Worm (Caenorhabditis elegans): Measurements from ENCODE around the gene C34D4.2.
A peak's percentile ranks its signal among the peaks of the same experiment; 100 is the strongest.

Gene C34D4.2

DNA sequence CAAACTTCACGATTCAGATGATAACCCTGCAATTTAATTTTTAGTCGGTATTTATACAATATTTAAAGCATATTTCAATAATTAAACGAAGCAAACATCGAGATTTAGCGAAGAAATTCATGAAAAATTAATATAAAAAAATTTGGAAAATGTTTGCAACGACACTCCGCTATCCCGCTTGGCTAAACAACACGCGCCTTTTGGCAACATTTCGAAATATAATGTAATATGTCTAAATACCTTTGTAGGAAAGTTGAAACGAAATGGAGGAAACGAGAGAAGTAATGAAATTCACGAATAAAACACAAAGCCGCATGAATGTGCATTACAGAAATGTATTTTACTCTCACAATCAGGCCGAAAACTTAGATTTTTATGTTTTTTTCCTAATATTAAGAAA, 11.3 kb downstream of the C34D4.2 start, which contains the start of gene rpc-1 (continued):
- no peak for TF ChIP-seq jun-1 (tag; optimal IDR thresholded peaks at IDR 0.05)
- peak; percentile 40 for TF ChIP-seq blmp-1 (tag; optimal IDR thresholded peaks at IDR 0.05)
- TF ChIP-seq nhr-90 (tag; optimal IDR thresholded peaks at IDR 0.05; ENCODE audit: poor library complexity) = peak; percentile 5
- TF ChIP-seq dpl-1 (GFP tag; optimal IDR thresholded peaks at IDR 0.05) = peak; percentile 55 to 80 (median 76)
- TF ChIP-seq dsc-1 (tag; optimal IDR thresholded peaks at IDR 0.05) = no peak
- no peak for TF ChIP-seq unc-86 (tag; optimal IDR thresholded peaks at IDR 0.05)
- no peak for TF ChIP-seq nhr-12 (tag; optimal IDR thresholded peaks at IDR 0.05)
- peak; percentile 58 for TF ChIP-seq skn-1 (tag; optimal IDR thresholded peaks at IDR 0.05)
- TF ChIP-seq nhr-20 (tag; optimal IDR thresholded peaks at IDR 0.05) = peak; percentile 39
- TF ChIP-seq lin-35 (GFP tag; optimal IDR thresholded peaks at IDR 0.05) = peak; percentile 47 to 90
- no peak for TF ChIP-seq grh-1 (GFP tag; IDR thresholded peaks at IDR 0.05)
- no peak for TF ChIP-seq ceh-63 (GFP tag; optimal IDR thresholded peaks at IDR 0.05)
- TF ChIP-seq lsy-2 (tag; optimal IDR thresholded peaks at IDR 0.05) = peak; percentile 22 to 75
- peak; percentile 46 for TF ChIP-seq nhr-47 (tag; optimal IDR thresholded peaks at IDR 0.05)
- TF ChIP-seq ceh-82 (tag; optimal IDR thresholded peaks at IDR 0.05) = peak; percentile 8 to 43 (median 39)

DNA sequence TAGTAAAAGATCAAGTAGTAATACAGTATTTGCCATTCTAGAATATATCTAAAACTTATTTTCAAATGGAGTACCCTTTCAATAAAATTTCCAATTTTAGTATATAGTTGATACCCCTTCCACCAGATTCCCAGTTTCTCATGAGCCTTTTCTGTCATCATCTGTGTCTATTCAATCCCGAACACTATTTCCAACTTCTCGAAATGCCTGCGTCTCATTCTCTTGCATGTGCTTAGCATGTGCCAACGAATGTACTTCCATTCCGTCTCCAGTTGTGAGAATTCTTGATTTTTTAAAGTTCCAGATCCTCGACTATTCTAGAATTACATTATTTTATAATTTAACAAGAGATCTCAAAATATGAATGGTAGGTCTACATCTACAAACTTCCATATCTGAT, 12.1 kb downstream of the C34D4.2 start, which contains the start of gene C42D4.18:
C42D4.18 (plus strand) TSS at position 231 of the 400 bp plus-strand sequence.
- TF ChIP-seq mdl-1 (tag; optimal IDR thresholded peaks at IDR 0.05) (peak in 1 of 2 experiments; percentile 29), hpl-2 (GFP tag; optimal IDR thresholded peaks at IDR 0.05) (no peak), C16A3.4 (tag; optimal IDR thresholded peaks at IDR 0.05) (no peak), lsy-2 (tag; optimal IDR thresholded peaks at IDR 0.05) (peak; percentile 36 to 44), nhr-12 (tag; optimal IDR thresholded peaks at IDR 0.05) (no peak), lir-3 (tag; optimal IDR thresholded peaks at IDR 0.05; ENCODE audit: poor library complexity) (peak; percentile 7), nhr-77 (tag; optimal IDR thresholded peaks at IDR 0.05) (no peak), tlp-1 (tag; optimal IDR thresholded peaks at IDR 0.05) (no peak), lin-15B (tag; optimal IDR thresholded peaks at IDR 0.05) (no peak), dpl-1 (GFP tag; optimal IDR thresholded peaks at IDR 0.05) (peak; percentile 8 to 27 (median 13)), nhr-47 (tag; optimal IDR thresholded peaks at IDR 0.05) (peak; percentile 38), unc-62 (GFP tag; optimal IDR thresholded peaks at IDR 0.05) (no peak), efl-1 (optimal IDR thresholded peaks at IDR 0.05) (peak; percentile 65 to 73), efl-1 (GFP tag; optimal IDR thresholded peaks at IDR 0.05 in 1 of 2) (peak in 1 of 2 experiments; percentile 82), alr-1 (tag; optimal IDR thresholded peaks at IDR 0.05; ENCODE audit: borderline replicate concordance) (no peak), mef-2 (tag; optimal IDR thresholded peaks at IDR 0.05) (no peak), nhr-237 (tag; optimal IDR thresholded peaks at IDR 0.05) (no peak), fkh-8 (tag; optimal IDR thresholded peaks at IDR 0.05) (peak; percentile 37), ztf-11 (tag; optimal IDR thresholded peaks at IDR 0.05) (no peak), F16B12.6 (tag; optimal IDR thresholded peaks at IDR 0.05) (peak; percentile 16), Y116A8C.19 (tag; optimal IDR thresholded peaks at IDR 0.05; ENCODE audit: borderline replicate concordance) (no peak), nhr-85 (tag) (peak; percentile 44), nhr-11 (tag; optimal IDR thresholded peaks at IDR 0.05) (no peak), irx-1 (tag; optimal IDR thresholded peaks at IDR 0.05) (no peak), egl-27 (tag; optimal IDR thresholded peaks at IDR 0.05) (no peak), hlh-4 (tag; optimal IDR thresholded peaks at IDR 0.05) (no peak), rnt-1 (tag; optimal IDR thresholded peaks at IDR 0.05) (peak; percentile 38), nhr-71 (tag; optimal IDR thresholded peaks at IDR 0.05) (peak; percentile 57), dsc-1 (tag; optimal IDR thresholded peaks at IDR 0.05) (peak; percentile 42), C04F5.9 (tag; optimal IDR thresholded peaks at IDR 0.05) (no peak), ztf-4 (tag; optimal IDR thresholded peaks at IDR 0.05) (no peak), ama-1 (optimal IDR thresholded peaks at IDR 0.05) (no peak), pqm-1 (tag; optimal IDR thresholded peaks at IDR 0.05) (no peak), lin-14 (GFP tag; optimal IDR thresholded peaks at IDR 0.05) (no peak), swsn-7 (tag; optimal IDR thresholded peaks at IDR 0.05) (peak; percentile 25), isw-1 (GFP tag; IDR thresholded peaks at IDR 0.05) (peak; percentile 24), snu-23 (GFP tag; optimal IDR thresholded peaks at IDR 0.05) (peak; percentile 50), sup-37 (GFP tag; optimal IDR thresholded peaks at IDR 0.05) (no peak), sox-4 (tag; optimal IDR thresholded peaks at IDR 0.05) (no peak), nhr-84 (tag; optimal IDR thresholded peaks at IDR 0.05) (no peak), nhr-20 (tag; optimal IDR thresholded peaks at IDR 0.05) (no peak), lin-39 (tag; optimal IDR thresholded peaks at IDR 0.05) (no peak), ceh-82 (tag; optimal IDR thresholded peaks at IDR 0.05) (peak in 1 of 3 experiments; percentile 31), mep-1 (tag; optimal IDR thresholded peaks at IDR 0.05) (peak; percentile 53)

All from whole organism, L1 larva.